Worm (Caenorhabditis elegans) whole organism, young adult: Measurements from ENCODE around the gene fbxb-26.
A peak's percentile ranks its signal among the peaks of the same experiment; 100 is the strongest.
"Not testable (repeated sequence)": the region's sequence is repeated elsewhere in the genome, so short reads cannot be mapped to it uniquely, and the experiment has no call there.

ENCODE experiments used
- B0261.1 ChIP-seq: sonication (generic microtip); optimal IDR thresholded peaks from 2 replicates; lab custom pipeline; 2016; ENCODE audit warnings: mild to moderate bottlenecking, missing genetic modification characterization, moderate library complexity, missing compliant biosample characterization
- C06A6.2 ChIP-seq: fragments of 200-800 bp; sonication (Bioruptor generic); conservative IDR thresholded peaks from 2 replicates; pipeline ENCODE4 v1.3.6; 2022; ENCODE audit warnings: missing genetic modification characterization, missing compliant biosample characterization
- F22D6.2 ChIP-seq: sonication (generic microtip); optimal IDR thresholded peaks from 2 replicates; lab custom pipeline; 2016; ENCODE audit warnings: mild to moderate bottlenecking, missing genetic modification characterization, missing compliant biosample characterization
- F33H1.4 ChIP-seq: fragments of 200-800 bp; sonication (Bioruptor generic); IDR thresholded peaks from 2 replicates; pipeline ENCODE4 v1.3.6; 2022; ENCODE audit warnings: missing genetic modification reagents, missing genetic modification characterization, missing compliant biosample characterization
- F49E8.2 ChIP-seq: sonication (generic microtip); optimal IDR thresholded peaks from 3 replicates; lab custom pipeline; 2017; ENCODE audit warnings: missing genetic modification characterization, mild to moderate bottlenecking, missing compliant biosample characterization, antibody characterized with exemption, moderate library complexity; ENCODE audit not compliant: insufficient read depth
- F52B5.7 ChIP-seq: sonication (generic microtip); optimal IDR thresholded peaks from 2 replicates; lab custom pipeline; 2016; ENCODE audit warnings: mild to moderate bottlenecking, missing genetic modification characterization, missing compliant biosample characterization
- F57A8.1 ChIP-seq: fragments of 200-800 bp; sonication (Bioruptor generic); optimal IDR thresholded peaks from 2 replicates; lab custom pipeline; 2018; ENCODE audit warnings: mild to moderate bottlenecking, missing genetic modification characterization, moderate library complexity, missing compliant biosample characterization
- K11D2.4 ChIP-seq: fragments of 200-800 bp; sonication (Bioruptor generic); IDR thresholded peaks from 2 replicates; pipeline ENCODE4 v1.3.6; 2022; ENCODE audit warnings: missing genetic modification reagents, missing genetic modification characterization, missing compliant biosample characterization
- Y53F4B.3 ChIP-seq: fragments of 200-800 bp; sonication (Bioruptor generic); IDR thresholded peaks from 2 replicates; pipeline ENCODE4 v1.3.6; 2022; ENCODE audit warnings: missing genetic modification reagents, missing genetic modification characterization, missing compliant biosample characterization
- Y56A3A.18 ChIP-seq: fragments of 200-800 bp; sonication (Bioruptor generic); IDR thresholded peaks from 2 replicates; pipeline ENCODE4 v1.3.6; 2022; ENCODE audit warnings: missing genetic modification reagents, missing genetic modification characterization, missing compliant biosample characterization
- akir-1 ChIP-seq: fragments of 200-800 bp; sonication (Bioruptor generic); optimal IDR thresholded peaks from 2 replicates; lab custom pipeline; 2018; ENCODE audit warnings: mild to moderate bottlenecking, missing genetic modification characterization, moderate library complexity, missing compliant biosample characterization
- ama-1 ChIP-seq, 3 experiments: fragments of 150-350 bp in 1 of 3; sonication (generic microtip) in 2 of 3; optimal IDR thresholded peaks; 2 replicates each; lab custom pipeline; 2014 to 2018; ENCODE audit warnings: missing biosample characterization in 2 of 3, missing genetic modification characterization in 2 of 3, missing genetic modification reagents in 2 of 3
- ccch-3 ChIP-seq: fragments of 200-800 bp; sonication (Bioruptor generic); optimal IDR thresholded peaks from 2 replicates; lab custom pipeline; 2018; ENCODE audit warnings: mild to moderate bottlenecking, missing genetic modification characterization, missing compliant biosample characterization
- ceh-58 ChIP-seq: fragments of 200-800 bp; sonication (Bioruptor generic); IDR thresholded peaks from 2 replicates; pipeline ENCODE4 v1.3.6; 2022; ENCODE audit warnings: missing genetic modification characterization, missing compliant biosample characterization
- dox-1 ChIP-seq: fragments of 200-800 bp; sonication (Bioruptor generic); IDR thresholded peaks from 2 replicates; pipeline ENCODE4 v1.3.6; 2022; ENCODE audit warnings: missing genetic modification reagents, missing genetic modification characterization, missing compliant biosample characterization
- egrh-3 ChIP-seq: fragments of 200-800 bp; sonication (Bioruptor generic); IDR thresholded peaks from 2 replicates; pipeline ENCODE4 v1.3.6; 2022; ENCODE audit warnings: missing genetic modification reagents, missing genetic modification characterization, missing compliant biosample characterization
- ekl-4 ChIP-seq: fragments of 200-800 bp; sonication (Bioruptor generic); IDR thresholded peaks from 2 replicates; pipeline ENCODE4 v1.3.6; 2022; ENCODE audit warnings: missing genetic modification reagents, missing genetic modification characterization, missing compliant biosample characterization
- him-1 ChIP-seq: sonication (generic microtip); optimal IDR thresholded peaks from 2 replicates; lab custom pipeline; 2016; ENCODE audit warnings: missing genotype, missing genetic modification reagents, missing genetic modification characterization, missing compliant biosample characterization
- hmg-20 ChIP-seq: fragments of 200-800 bp; sonication (Bioruptor generic); IDR thresholded peaks from 2 replicates; pipeline ENCODE4 v1.3.6; 2022; ENCODE audit warnings: missing genetic modification reagents, missing genetic modification characterization, missing compliant biosample characterization
- hsf-1 ChIP-seq: fragments of 200-800 bp; sonication (Bioruptor generic); IDR thresholded peaks from 2 replicates; pipeline ENCODE4 v1.3.6; 2022; ENCODE audit warnings: missing genetic modification reagents, missing genetic modification characterization, missing compliant biosample characterization
- let-526 ChIP-seq: fragments of 200-800 bp; sonication (Bioruptor generic); IDR thresholded peaks from 2 replicates; pipeline ENCODE4 v1.3.6; 2022; ENCODE audit warnings: missing genetic modification reagents, missing genetic modification characterization, missing compliant biosample characterization
- lin-54 ChIP-seq: fragments of 200-800 bp; sonication (Bioruptor generic); optimal IDR thresholded peaks from 2 replicates; lab custom pipeline; 2018; ENCODE audit warnings: mild to moderate bottlenecking, missing genetic modification characterization, missing compliant biosample characterization
- lir-1 ChIP-seq: fragments of 200-800 bp; sonication (Bioruptor generic); conservative IDR thresholded peaks from 2 replicates; pipeline ENCODE4 v1.3.6; 2022; ENCODE audit warnings: missing genetic modification reagents, missing genetic modification characterization, missing compliant biosample characterization
- madf-6 ChIP-seq: fragments of 200-800 bp; sonication (Bioruptor generic); IDR thresholded peaks from 2 replicates; pipeline ENCODE4 v1.3.6; 2022; ENCODE audit warnings: missing genetic modification reagents, missing genetic modification characterization, missing compliant biosample characterization
- mel-28 ChIP-seq: sonication (generic microtip); optimal IDR thresholded peaks from 2 replicates; lab custom pipeline; 2016; ENCODE audit warnings: borderline replicate concordance, mild to moderate bottlenecking, missing genetic modification characterization, missing compliant biosample characterization
- mes-4 ChIP-seq: sonication (generic microtip); optimal IDR thresholded peaks from 2 replicates; lab custom pipeline; 2016; ENCODE audit warnings: missing genotype, missing genetic modification characterization, missing compliant biosample characterization
- nhr-179 ChIP-seq: sonication (generic microtip); optimal IDR thresholded peaks from 2 replicates; lab custom pipeline; 2016; ENCODE audit warnings: mild to moderate bottlenecking, missing genetic modification characterization, missing compliant biosample characterization
- nhr-27 ChIP-seq: fragments of 200-800 bp; sonication (Bioruptor generic); optimal IDR thresholded peaks from 2 replicates; lab custom pipeline; 2018; ENCODE audit warnings: mild to moderate bottlenecking, missing genetic modification characterization, moderate library complexity, missing compliant biosample characterization
- nhr-80 ChIP-seq: sonication (generic microtip); optimal IDR thresholded peaks from 2 replicates; lab custom pipeline; 2016; ENCODE audit warnings: missing genetic modification characterization, missing compliant biosample characterization
- rcor-1 ChIP-seq: fragments of 200-800 bp; sonication (Bioruptor generic); IDR thresholded peaks from 2 replicates; pipeline ENCODE4 v1.3.6; 2022; ENCODE audit warnings: missing genetic modification reagents, missing genetic modification characterization, missing compliant biosample characterization
- rec-8 ChIP-seq, 2 experiments: sonication (generic microtip); optimal IDR thresholded peaks; 2 replicates each; lab custom pipeline; 2016; ENCODE audit warnings: mild to moderate bottlenecking in 2 of 2, missing genetic modification characterization in 2 of 2, missing genetic modification reagents in 2 of 2, missing genotype in 2 of 2, missing biosample characterization in 1 of 2, missing compliant biosample characterization in 1 of 2, moderate library complexity in 1 of 2
- sea-2 ChIP-seq: fragments of 200-800 bp; sonication (Bioruptor generic); IDR thresholded peaks from 2 replicates; pipeline ENCODE4 v1.3.6; 2022; ENCODE audit warnings: missing genetic modification characterization, missing compliant biosample characterization
- snpc-1.1 ChIP-seq: sonication (generic microtip); optimal IDR thresholded peaks from 2 replicates; lab custom pipeline; 2017; ENCODE audit warnings: missing genetic modification characterization, mild to moderate bottlenecking, missing compliant biosample characterization, antibody characterized with exemption, moderate library complexity, missing genotype, missing genetic modification reagents; ENCODE audit not compliant: insufficient read depth
- somi-1 ChIP-seq: fragments of 200-800 bp; sonication (Bioruptor generic); optimal IDR thresholded peaks from 2 replicates; lab custom pipeline; 2018; ENCODE audit warnings: mild to moderate bottlenecking, missing genetic modification characterization, missing compliant biosample characterization
- unc-130 ChIP-seq: sonication (generic microtip); optimal IDR thresholded peaks from 2 replicates; lab custom pipeline; 2016; ENCODE audit warnings: missing genetic modification reagents, missing genetic modification characterization, missing compliant biosample characterization
- zfh-2 ChIP-seq: fragments of 200-800 bp; sonication (Bioruptor generic); conservative IDR thresholded peaks from 2 replicates; pipeline ENCODE4 v1.3.6; 2022; ENCODE audit warnings: missing genetic modification reagents, missing genetic modification characterization, missing compliant biosample characterization
- ztf-22 ChIP-seq: fragments of 200-800 bp; sonication (Bioruptor generic); optimal IDR thresholded peaks from 2 replicates; lab custom pipeline; 2018; ENCODE audit warnings: mild to moderate bottlenecking, missing genetic modification characterization, moderate library complexity, missing compliant biosample characterization

fbxb-26 gene

ce11 chrII:1682218-1682617, at the start of gene fbxb-26:
fbxb-26 (plus strand) TSS chrII:1682518.
- no peak for TF ChIP-seq F33H1.4 (GFP tag; lab: Robert Waterston, UW)
- TF ChIP-seq Y56A3A.18: no peak
- TF ChIP-seq lin-54 (GFP tag; lab: Kevin White, UChicago): no peak
- TF ChIP-seq mes-4 (tag; lab: Kevin White, UChicago): no peak
- TF ChIP-seq F52B5.7 (tag; lab: Kevin White, UChicago): no peak
- TF ChIP-seq unc-130 (GFP tag; lab: Kevin White, UChicago): no peak
- no peak for TF ChIP-seq him-1 (tag; lab: Kevin White, UChicago)
- TF ChIP-seq nhr-27 (tag; lab: Kevin White, UChicago): no peak
- TF ChIP-seq dox-1: no peak
- no peak for TF ChIP-seq Y53F4B.3
- TF ChIP-seq ceh-58: no peak
- no peak for TF ChIP-seq ekl-4 (GFP tag; lab: Robert Waterston, UW)
- no peak for TF ChIP-seq ama-1 (optimal IDR thresholded peaks at IDR 0.05; lab: Kevin White, UChicago)
- no peak for TF ChIP-seq ama-1 (GFP tag; optimal IDR thresholded peaks at IDR 0.05; lab: Kevin White, UChicago)

ce11 chrII:1633490-1633889, 48.8 kb upstream of the fbxb-26 start, which contains the start of gene C08E3.1:
C08E3.1 (plus strand) TSS chrII:1633790.
- not testable (repeated sequence) for TF ChIP-seq hsf-1 (GFP tag; lab: Robert Waterston, UW); hmg-20; snpc-1.1 (tag; lab: Kevin White, UChicago)

ce11 chrII:1635969-1636368, 46.3 kb upstream of the fbxb-26 start:
- TF ChIP-seq F22D6.2 (tag; lab: Kevin White, UChicago) (no peak), rcor-1 (GFP tag; lab: Robert Waterston, UW) (no peak), nhr-80 (tag; lab: Kevin White, UChicago) (peak; percentile 9)

- TF ChIP-seq ztf-22 (GFP tag; lab: Kevin White, UChicago); egrh-3 (GFP tag; lab: Robert Waterston, UW); somi-1 (GFP tag; lab: Kevin White, UChicago): not testable (repeated sequence)
Measured at ce11 chrII:1636392-1636791, 45.9 kb upstream of the fbxb-26 start, which contains the start of gene srg-20. srg-20 (plus strand) TSS chrII:1636692.

ce11 chrII:1640496-1640895, 41.8 kb upstream of the fbxb-26 start, which contains the start of gene srh-72:
srh-72 (minus strand) TSS chrII:1640596.
- no peak for TF ChIP-seq mel-28
- TF ChIP-seq nhr-27 (tag; lab: Kevin White, UChicago): no peak
- TF ChIP-seq ekl-4 (GFP tag; lab: Robert Waterston, UW): no peak
- TF ChIP-seq B0261.1 (tag; lab: Kevin White, UChicago): no peak
- TF ChIP-seq let-526 (GFP tag; lab: Robert Waterston, UW): no peak
- no peak for TF ChIP-seq nhr-179 (tag; lab: Kevin White, UChicago)
- TF ChIP-seq ccch-3 (GFP tag; lab: Kevin White, UChicago): no peak
- no peak for TF ChIP-seq hsf-1 (GFP tag; lab: Robert Waterston, UW)
- no peak for TF ChIP-seq hmg-20
- no peak for TF ChIP-seq ama-1 (optimal IDR thresholded peaks at IDR 0.05; lab: Kevin White, UChicago)
- no peak for TF ChIP-seq ama-1 (GFP tag; optimal IDR thresholded peaks at IDR 0.05; lab: Kevin White, UChicago)
- TF ChIP-seq rec-8 (tag; optimal IDR thresholded peaks at IDR 0.05; lab: Kevin White, UChicago): no peak
- TF ChIP-seq sea-2 (GFP tag; lab: Robert Waterston, UW): no peak
- TF ChIP-seq K11D2.4 (GFP tag; lab: Robert Waterston, UW): no peak
- TF ChIP-seq madf-6 (GFP tag; lab: Robert Waterston, UW): no peak
- no peak for TF ChIP-seq akir-1 (GFP tag; lab: Kevin White, UChicago)
- TF ChIP-seq C06A6.2 (GFP tag; lab: Robert Waterston, UW): no peak
- TF ChIP-seq lir-1 (GFP tag; lab: Robert Waterston, UW): no peak
- no peak for TF ChIP-seq zfh-2 (GFP tag; lab: Robert Waterston, UW)
- no peak for TF ChIP-seq F57A8.1 (GFP tag; lab: Kevin White, UChicago)
- no peak for TF ChIP-seq F49E8.2
